Fruit fly (Drosophila melanogaster) whole organism, embryonic: Measurements from ENCODE around the gene CG6972.

Experiments
- Abd-B ChIP-seq: fragments of 200-800 bp; sonication (Bioruptor generic); optimal IDR thresholded peaks from 2 replicates; lab custom pipeline; 2018; ENCODE audit warnings: missing biosample characterization, mild to moderate bottlenecking, missing genetic modification characterization, moderate library complexity
- B-H2 ChIP-seq: fragments of 200-800 bp; sonication (Bioruptor generic); optimal IDR thresholded peaks from 2 replicates; lab custom pipeline; 2018; ENCODE audit warnings: missing biosample characterization, mild to moderate bottlenecking, missing genetic modification characterization
- CG10267 ChIP-seq: fragments of 200-800 bp; sonication (Bioruptor generic); optimal IDR thresholded peaks from 2 replicates; lab custom pipeline; 2018; ENCODE audit warnings: missing biosample characterization, mild to moderate bottlenecking, missing genetic modification characterization, moderate library complexity
- CG10274 ChIP-seq: fragments of 200-800 bp; sonication (Bioruptor generic); optimal IDR thresholded peaks from 3 replicates; lab custom pipeline; 2017; ENCODE audit warnings: missing biosample characterization, mild to moderate bottlenecking, missing genetic modification characterization
- CG11696 ChIP-seq: fragments of 200-800 bp; sonication (Bioruptor generic); IDR thresholded peaks from 2 replicates; pipeline ENCODE4 v1.3.6; 2022; ENCODE audit warnings: missing biosample characterization, missing genetic modification characterization
- CG12155 ChIP-seq: fragments of 200-800 bp; sonication (Bioruptor generic); optimal IDR thresholded peaks from 3 replicates; lab custom pipeline; 2016; ENCODE audit warnings: missing biosample characterization, missing genetic modification characterization
- CG1233 ChIP-seq: fragments of 200-800 bp; sonication (Bioruptor generic); optimal IDR thresholded peaks from 4 replicates; lab custom pipeline; 2018; ENCODE audit warnings: missing biosample characterization, mild to moderate bottlenecking, missing genetic modification characterization
- CG12391 ChIP-seq: fragments of 200-800 bp; sonication (Bioruptor generic); optimal IDR thresholded peaks from 3 replicates; lab custom pipeline; 2018; ENCODE audit warnings: missing biosample characterization, mild to moderate bottlenecking, missing genetic modification characterization, moderate library complexity
- CG12659 ChIP-seq: fragments of 200-800 bp; sonication (Bioruptor generic); optimal IDR thresholded peaks from 3 replicates; lab custom pipeline; 2017; ENCODE audit warnings: mild to moderate bottlenecking, missing biosample characterization, missing genetic modification reagents, missing genetic modification characterization
- CG15514 ChIP-seq: fragments of 200-800 bp; sonication (Bioruptor generic); optimal IDR thresholded peaks from 3 replicates; lab custom pipeline; 2017; ENCODE audit warnings: missing biosample characterization, missing genetic modification characterization, mild to moderate bottlenecking, moderate library complexity, missing genetic modification reagents
- CG17568 ChIP-seq: fragments of 200-800 bp; sonication (Bioruptor generic); optimal IDR thresholded peaks from 2 replicates; lab custom pipeline; 2018; ENCODE audit warnings: missing biosample characterization, mild to moderate bottlenecking, missing genetic modification characterization, moderate library complexity
- CG17802 ChIP-seq: fragments of 200-800 bp; sonication (Bioruptor generic); optimal IDR thresholded peaks from 2 replicates; lab custom pipeline; 2018; ENCODE audit warnings: missing biosample characterization, mild to moderate bottlenecking, missing genetic modification characterization, moderate library complexity
- CG17912 ChIP-seq: fragments of 200-800 bp; sonication (Bioruptor generic); optimal IDR thresholded peaks from 2 replicates; lab custom pipeline; 2018; ENCODE audit warnings: missing biosample characterization, mild to moderate bottlenecking, missing genetic modification characterization
- CG18011 ChIP-seq: fragments of 200-800 bp; sonication (Bioruptor generic); optimal IDR thresholded peaks from 2 replicates; lab custom pipeline; 2017; ENCODE audit warnings: missing biosample characterization, missing genetic modification characterization, mild to moderate bottlenecking, moderate library complexity, missing genotype
- CG2116 ChIP-seq: fragments of 200-800 bp; sonication (Bioruptor generic); optimal IDR thresholded peaks from 3 replicates; lab custom pipeline; 2018; ENCODE audit warnings: missing biosample characterization, mild to moderate bottlenecking, missing genetic modification characterization
- CG2875 ChIP-seq: fragments of 200-800 bp; sonication (Bioruptor generic); optimal IDR thresholded peaks from 2 replicates; lab custom pipeline; 2017; ENCODE audit warnings: missing biosample characterization, mild to moderate bottlenecking, missing genetic modification characterization, missing genetic modification reagents
- CG43689 ChIP-seq: fragments of 200-800 bp; sonication (Bioruptor generic); IDR thresholded peaks from 2 replicates; pipeline ENCODE4 v1.3.6; 2022; ENCODE audit warnings: missing biosample characterization, missing genetic modification characterization
- CG6175 ChIP-seq: fragments of 200-800 bp; sonication (Bioruptor generic); IDR thresholded peaks from 3 replicates; pipeline ENCODE4 v1.3.6; 2022; ENCODE audit warnings: missing biosample characterization, missing genetic modification characterization
- CG6272 ChIP-seq: fragments of 200-800 bp; sonication (Bioruptor generic); IDR thresholded peaks from 2 replicates; pipeline ENCODE4 v1.3.6; 2022; ENCODE audit warnings: missing biosample characterization, missing genetic modification characterization
- CG6813 ChIP-seq: fragments of 200-800 bp; sonication (Bioruptor generic); optimal IDR thresholded peaks from 2 replicates; lab custom pipeline; 2017; ENCODE audit warnings: missing biosample characterization, missing genetic modification characterization, mild to moderate bottlenecking, moderate library complexity, missing genetic modification reagents
- CG7271 ChIP-seq: fragments of 200-800 bp; sonication (Bioruptor generic); optimal IDR thresholded peaks from 2 replicates; lab custom pipeline; 2018; ENCODE audit warnings: missing biosample characterization, mild to moderate bottlenecking, missing genetic modification characterization, moderate library complexity
- CG7928 ChIP-seq: fragments of 200-800 bp; sonication (Bioruptor generic); optimal IDR thresholded peaks from 2 replicates; lab custom pipeline; 2017; ENCODE audit warnings: missing biosample characterization, mild to moderate bottlenecking, missing genetic modification characterization
- CG7963 ChIP-seq: fragments of 200-800 bp; sonication (Bioruptor generic); IDR thresholded peaks from 3 replicates; pipeline ENCODE4 v1.3.6; 2022; ENCODE audit warnings: missing biosample characterization, missing genetic modification characterization; ENCODE audit not compliant: partially characterized antibody
- CG7987 ChIP-seq: fragments of 200-800 bp; sonication (Bioruptor generic); optimal IDR thresholded peaks from 2 replicates; lab custom pipeline; 2018; ENCODE audit warnings: missing biosample characterization, mild to moderate bottlenecking, missing genetic modification characterization, moderate library complexity
- CG9437 ChIP-seq: fragments of 200-800 bp; sonication (Bioruptor generic); optimal IDR thresholded peaks from 2 replicates; lab custom pipeline; 2018; ENCODE audit warnings: missing biosample characterization, mild to moderate bottlenecking, missing genetic modification characterization
- D19A ChIP-seq: fragments of 200-800 bp; optimal IDR thresholded peaks from 3 replicates; lab custom pipeline; 2019; ENCODE audit warnings: missing biosample characterization, mild to moderate bottlenecking, missing genetic modification characterization, moderate library complexity
- Dip2 ChIP-seq: fragments of 200-800 bp; sonication (Bioruptor generic); IDR thresholded peaks from 2 replicates; pipeline ENCODE4 v1.3.6; 2022; ENCODE audit warnings: missing biosample characterization, missing genetic modification characterization
- Doc2 ChIP-seq: fragments of 200-800 bp; sonication (Bioruptor generic); IDR thresholded peaks from 2 replicates; pipeline ENCODE4 v1.3.6; 2022; ENCODE audit warnings: missing biosample characterization, missing genetic modification characterization
- Gug ChIP-seq: fragments of 200-800 bp; sonication (Bioruptor generic); IDR thresholded peaks from 4 replicates; pipeline ENCODE4 v1.3.6; 2022; ENCODE audit warnings: missing biosample characterization, missing genetic modification characterization
- HLH4C ChIP-seq: fragments of 200-800 bp; sonication (Bioruptor generic); IDR thresholded peaks from 3 replicates; pipeline ENCODE4 v1.3.6; 2022; ENCODE audit warnings: missing biosample characterization, missing genetic modification characterization; ENCODE audit not compliant: partially characterized antibody
- Hey ChIP-seq: fragments of 200-800 bp; sonication (Bioruptor generic); optimal IDR thresholded peaks from 3 replicates; lab custom pipeline; 2018; ENCODE audit warnings: missing biosample characterization, mild to moderate bottlenecking, missing genetic modification characterization
- Hmr ChIP-seq: fragments of 200-800 bp; sonication (Bioruptor generic); optimal IDR thresholded peaks from 3 replicates; lab custom pipeline; 2017; ENCODE audit warnings: mild to moderate bottlenecking, missing biosample characterization, missing genetic modification reagents, missing genetic modification characterization
- Ravus ChIP-seq: fragments of 200-800 bp; sonication (Bioruptor generic); IDR thresholded peaks from 2 replicates; pipeline ENCODE4 v1.3.6; 2022; ENCODE audit warnings: missing biosample characterization, missing genetic modification characterization
- Sry-δ ChIP-seq: fragments of 200-800 bp; sonication (Bioruptor generic); optimal IDR thresholded peaks from 2 replicates; lab custom pipeline; 2016; ENCODE audit warnings: missing biosample characterization, missing genetic modification characterization
- Xbp1 ChIP-seq: fragments of 200-800 bp; sonication (Bioruptor generic); optimal IDR thresholded peaks from 3 replicates; lab custom pipeline; 2016; ENCODE audit warnings: missing biosample characterization, mild to moderate bottlenecking, missing genetic modification characterization
- bab2 ChIP-seq: fragments of 200-800 bp; sonication (Bioruptor generic); optimal IDR thresholded peaks from 2 replicates; lab custom pipeline; 2016; ENCODE audit warnings: missing biosample characterization, missing genetic modification characterization
- bowl ChIP-seq: fragments of 200-800 bp; sonication (Bioruptor generic); IDR thresholded peaks from 2 replicates; pipeline ENCODE4 v1.3.6; 2022; ENCODE audit warnings: missing biosample characterization, missing genetic modification characterization
- esg ChIP-seq: fragments of 200-800 bp; sonication (Bioruptor generic); conservative IDR thresholded peaks from 2 replicates; pipeline ENCODE4 v1.3.6; 2022; ENCODE audit warnings: missing biosample characterization, missing genetic modification characterization
- eve ChIP-seq, 2 experiments: fragments of >200 bp; optimal IDR thresholded peaks; 2 replicates each; lab custom pipeline; 2017; ENCODE audit warnings: missing biosample characterization in 2 of 2, missing genetic modification characterization in 2 of 2
- fd102C ChIP-seq: fragments of 200-800 bp; sonication (Bioruptor generic); optimal IDR thresholded peaks from 2 replicates; lab custom pipeline; 2018; ENCODE audit warnings: missing biosample characterization, mild to moderate bottlenecking, missing genetic modification characterization, moderate library complexity
- gcm2 ChIP-seq: fragments of 200-800 bp; sonication (Bioruptor generic); optimal IDR thresholded peaks from 2 replicates; lab custom pipeline; 2016; ENCODE audit warnings: missing biosample characterization, missing genetic modification characterization
- gem ChIP-seq: fragments of 200-800 bp; sonication (Bioruptor generic); optimal IDR thresholded peaks from 2 replicates; lab custom pipeline; 2019; ENCODE audit warnings: missing biosample characterization, mild to moderate bottlenecking, missing genetic modification characterization, moderate library complexity
- gfzf ChIP-seq: fragments of 200-800 bp; sonication (Bioruptor generic); optimal IDR thresholded peaks from 2 replicates; lab custom pipeline; 2016; ENCODE audit warnings: missing biosample characterization, mild to moderate bottlenecking, missing genetic modification characterization, moderate library complexity
- ham ChIP-seq: fragments of 200-800 bp; sonication (Bioruptor generic); IDR thresholded peaks from 2 replicates; pipeline ENCODE4 v1.3.6; 2022; ENCODE audit warnings: missing biosample characterization, missing genetic modification characterization
- peb ChIP-seq: fragments of 200-800 bp; sonication (Bioruptor generic); IDR thresholded peaks from 2 replicates; pipeline ENCODE4 v1.3.6; 2022; ENCODE audit warnings: missing biosample characterization, missing genetic modification characterization
- pfk ChIP-seq: fragments of 200-800 bp; sonication (Bioruptor generic); optimal IDR thresholded peaks from 2 replicates; lab custom pipeline; 2018; ENCODE audit warnings: missing biosample characterization, mild to moderate bottlenecking, missing genetic modification characterization, moderate library complexity
- psq ChIP-seq: fragments of 200-800 bp; sonication (Bioruptor generic); optimal IDR thresholded peaks from 2 replicates; lab custom pipeline; 2017; ENCODE audit warnings: missing biosample characterization, missing genetic modification characterization
- row ChIP-seq: fragments of 200-800 bp; sonication (Bioruptor generic); IDR thresholded peaks from 3 replicates; pipeline ENCODE4 v1.3.6; 2022; ENCODE audit warnings: missing biosample characterization, missing genetic modification characterization
- seq ChIP-seq: fragments of 200-800 bp; sonication (Bioruptor generic); IDR thresholded peaks from 2 replicates; pipeline ENCODE4 v1.3.6; 2022; ENCODE audit warnings: missing biosample characterization, missing genetic modification characterization
- tx ChIP-seq: fragments of 200-800 bp; sonication (Bioruptor generic); optimal IDR thresholded peaks from 2 replicates; lab custom pipeline; 2016; ENCODE audit warnings: missing biosample characterization, missing genetic modification characterization

CG6972 gene

DNA sequence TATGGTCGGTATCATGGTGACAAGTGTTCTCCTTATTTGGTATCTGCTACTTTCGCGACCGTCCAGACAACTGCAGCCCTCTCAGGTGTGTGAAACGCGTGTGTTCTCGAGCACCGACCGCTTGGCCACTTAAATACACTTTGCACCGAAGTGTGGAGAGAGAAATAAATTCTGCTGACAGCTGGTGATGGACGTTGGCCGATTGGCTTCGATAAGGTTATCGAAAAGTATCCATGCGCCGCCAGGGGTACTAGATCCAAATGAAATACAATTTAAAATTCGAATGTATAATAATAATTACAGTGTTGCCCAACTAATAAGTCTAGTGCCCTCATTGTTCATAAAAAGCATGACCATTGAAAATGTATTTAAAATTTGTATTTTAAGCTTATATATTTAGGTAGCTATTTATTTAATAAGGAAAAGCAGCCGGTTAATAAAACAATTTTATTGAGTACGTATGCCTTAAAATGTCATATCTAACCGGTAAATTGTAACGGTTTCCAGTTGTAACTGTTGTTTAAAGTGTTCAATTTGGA lies 15.4 kb upstream of the CG6972 start, which contains the start of the genes Gclm and CG17625 (continued):
- TF ChIP-seq gem (tag; lab: Kevin White, UChicago) (no peak), CG6272 (peak; percentile 58; the same call in 1 of the 2 replicates), CG6813 (GFP tag; lab: Kevin White, UChicago) (peak; percentile 43), bowl (GFP tag; lab: Robert Waterston, UW) (no peak), CG7271 (tag; lab: Kevin White, UChicago) (no peak), tx (GFP tag; lab: Kevin White, UChicago) (no peak), B-H2 (GFP tag; lab: Kevin White, UChicago) (peak; percentile 50), Abd-B (GFP tag; lab: Kevin White, UChicago) (peak; percentile 75), Hmr (GFP tag; lab: Kevin White, UChicago) (peak; percentile 73), fd102C (no peak), CG6175 (GFP tag; lab: Robert Waterston, UW) (no peak), seq (GFP tag; lab: Robert Waterston, UW) (no peak), Doc2 (no peak), row (GFP tag; lab: Robert Waterston, UW) (peak; percentile 88), CG17568 (no peak), CG12659 (GFP tag; lab: Kevin White, UChicago) (peak; percentile 75), CG17912 (no peak), CG10267 (peak; percentile 90), CG11696 (GFP tag; lab: Robert Waterston, UW) (no peak), gcm2 (no peak), Ravus (no peak), esg (GFP tag; lab: Robert Waterston, UW) (peak; percentile 50; the same call in 1 of the 2 replicates), Sry-δ (GFP tag; lab: Kevin White, UChicago) (peak; percentile 92), CG1233 (peak; percentile 52), CG10274 (GFP tag; lab: Kevin White, UChicago) (no peak), CG12391 (tag; lab: Kevin White, UChicago) (peak; percentile 78), bab2 (peak; percentile 52), CG12155 (GFP tag; lab: Kevin White, UChicago) (peak; percentile 29), CG2116 (GFP tag; lab: Kevin White, UChicago) (peak; percentile 70), HLH4C (GFP tag; lab: Robert Waterston, UW) (peak; percentile 73), CG43689 (no peak), CG18011 (GFP tag; lab: Kevin White, UChicago) (no peak), pfk (GFP tag; lab: Kevin White, UChicago) (no peak), CG2875 (GFP tag; lab: Kevin White, UChicago) (no peak), D19A (tag; lab: Kevin White, UChicago) (peak; percentile 32), Hey (tag; lab: Kevin White, UChicago) (peak; percentile 41), eve (GFP tag; optimal IDR thresholded peaks at IDR 0.05; lab: Kevin White, UChicago) (no peak), CG17802 (tag; lab: Kevin White, UChicago) (no peak), Gug (GFP tag; lab: Robert Waterston, UW) (peak; percentile 6; the same call in 1 of the 4 replicates), Dip2 (GFP tag; lab: Robert Waterston, UW) (no peak), ham (no peak), Xbp1 (peak; percentile 62), CG7928 (GFP tag; lab: Kevin White, UChicago) (peak; percentile 88), psq (GFP tag; lab: Kevin White, UChicago) (peak; percentile 0), peb (GFP tag; lab: Robert Waterston, UW) (peak; percentile 36; the same call in 1 of the 2 replicates), CG9437 (GFP tag; lab: Kevin White, UChicago) (peak; percentile 23), CG7963 (GFP tag; lab: Robert Waterston, UW) (peak; percentile 62), gfzf (GFP tag; lab: Kevin White, UChicago) (peak; percentile 9), CG7987 (GFP tag; lab: Kevin White, UChicago) (peak; percentile 38), CG15514 (GFP tag; lab: Kevin White, UChicago) (peak; percentile 83)
